Worm (Caenorhabditis elegans) whole organism, L4/young adult: ENCODE data around the gene C33H5.16.

ENCODE experiments used
- W03F9.2 ChIP-seq: fragments of 150-350 bp; optimal IDR thresholded peaks from 2 replicates; lab custom pipeline; 2014; ENCODE audit warnings: missing biosample characterization, missing genetic modification characterization
- dao-5 ChIP-seq: sonication (generic microtip); optimal IDR thresholded peaks from 2 replicates; lab custom pipeline; 2016; ENCODE audit warnings: missing genotype, missing genetic modification characterization, moderate library complexity, missing compliant biosample characterization

- TF ChIP-seq W03F9.2 (tag; lab: Kevin White, UChicago) (no peak), dao-5 (tag; lab: Kevin White, UChicago) (no peak)
Measured at ce11 chrIV:7783801-7784411, 19.2 kb downstream of the C33H5.16 start, which contains the start of gene tag-321.
